Worm (Caenorhabditis elegans): ENCODE measurements around the gene tdp-1.
A peak's percentile ranks its signal among the peaks of the same experiment; 100 is the strongest.

Gene tdp-1

DNA sequence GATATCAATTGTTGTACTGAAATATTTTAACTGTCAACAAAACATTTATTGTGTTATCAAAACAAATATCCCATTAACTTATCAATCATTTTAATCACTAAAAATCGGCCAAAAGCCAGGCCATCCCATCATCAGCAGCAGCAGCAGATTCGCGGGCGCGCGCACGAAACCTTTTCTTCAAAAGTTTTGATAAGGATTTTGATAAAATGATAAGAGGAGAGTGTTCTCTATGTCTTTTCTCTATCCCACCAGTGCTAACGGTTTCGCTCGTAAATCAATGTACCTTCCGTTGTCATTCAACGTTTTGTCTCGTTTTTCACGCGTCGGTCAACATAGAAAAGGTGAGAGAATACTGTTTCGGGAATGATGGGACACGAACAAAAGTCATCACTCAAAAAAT, 30.5 kb downstream of the tdp-1 start:
- TF ChIP-seq snu-23 (GFP tag; optimal IDR thresholded peaks at IDR 0.05) (peak; percentile 11), unc-86 (tag; optimal IDR thresholded peaks at IDR 0.05) (no peak), nhr-71 (tag; optimal IDR thresholded peaks at IDR 0.05) (peak; percentile 34), lin-14 (GFP tag; optimal IDR thresholded peaks at IDR 0.05) (peak; percentile 42), elt-3 (tag; optimal IDR thresholded peaks at IDR 0.05) (peak; percentile 22 to 98 (median 56)), ces-1 (GFP tag; optimal IDR thresholded peaks at IDR 0.05) (no peak), nhr-85 (tag) (peak; percentile 85), nhr-19 (GFP tag; conservative IDR thresholded peaks at IDR 0.05) (0 out of 2 replicates have a peak, but pooled peaks have one; percentile 32), blmp-1 (tag; optimal IDR thresholded peaks at IDR 0.05) (peak; percentile 79), nhr-20 (tag; optimal IDR thresholded peaks at IDR 0.05) (peak; percentile 36)

DNA sequence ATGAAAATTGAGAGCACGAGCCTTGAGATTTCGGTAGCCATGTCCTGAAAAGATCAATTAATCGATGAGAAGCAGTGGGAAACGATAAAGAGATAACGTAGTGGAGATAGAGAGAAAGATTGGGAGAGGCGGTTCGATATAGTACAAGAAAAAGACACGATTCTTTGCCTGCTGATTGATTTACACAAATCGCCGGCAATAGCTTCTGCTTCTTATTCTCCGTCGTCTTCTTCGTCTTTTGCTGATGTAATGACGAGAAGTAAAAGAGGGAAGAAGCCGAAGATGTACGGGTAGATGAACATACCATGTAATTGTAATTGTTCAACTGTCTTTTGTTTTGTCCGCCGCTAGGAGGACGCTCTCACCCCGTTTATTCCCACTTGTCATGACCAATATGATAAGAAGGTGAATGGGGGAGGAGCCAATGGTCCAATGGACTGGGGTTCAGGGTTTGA, 31.6 kb downstream of the tdp-1 start, which contains the start of gene F37B12.1:
Gene F37B12.1, minus strand, starts transcription at position 51 of the 455 bp plus-strand sequence.
- TF ChIP-seq ceh-88 (GFP tag; IDR thresholded peaks at IDR 0.05): no peak
- TF ChIP-seq lin-35 (GFP tag; optimal IDR thresholded peaks at IDR 0.05): no peak
- TF ChIP-seq elt-3 (tag; optimal IDR thresholded peaks at IDR 0.05): peak in 1 of 6 experiments; percentile 14
- peak; percentile 7 for TF ChIP-seq blmp-1 (tag; optimal IDR thresholded peaks at IDR 0.05)

DNA sequence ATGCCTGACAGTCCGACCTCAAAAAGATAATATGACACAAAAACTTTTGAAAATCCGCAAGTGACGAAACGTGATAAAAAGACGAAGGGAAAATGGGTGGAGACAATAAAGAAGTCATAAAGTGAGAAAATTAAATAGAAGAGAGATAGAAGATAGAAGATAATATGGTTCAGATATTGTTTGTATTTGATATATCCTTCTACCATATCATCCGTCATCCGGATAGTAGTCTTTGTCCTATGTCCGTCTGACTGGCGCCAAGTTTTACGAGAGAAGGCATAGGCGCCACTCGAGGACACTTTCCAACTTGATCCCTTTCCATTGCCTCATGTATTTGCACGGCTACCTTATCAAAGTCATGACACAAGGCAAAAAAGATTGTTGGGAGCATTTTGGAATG, 34.3 kb downstream of the tdp-1 start:
- TF ChIP-seq tlp-1 (tag; optimal IDR thresholded peaks at IDR 0.05): no peak
- peak; percentile 65 for TF ChIP-seq lin-14 (GFP tag; optimal IDR thresholded peaks at IDR 0.05)
- TF ChIP-seq lsy-2 (tag; optimal IDR thresholded peaks at IDR 0.05): peak in 1 of 2 experiments; percentile 31
- TF ChIP-seq mdl-1 (tag; optimal IDR thresholded peaks at IDR 0.05): peak in 1 of 2 experiments; percentile 15
- TF ChIP-seq unc-86 (tag; optimal IDR thresholded peaks at IDR 0.05): no peak
- peak; percentile 45 for TF ChIP-seq grh-1 (GFP tag; IDR thresholded peaks at IDR 0.05)
- TF ChIP-seq hlh-4 (tag; optimal IDR thresholded peaks at IDR 0.05): no peak
- TF ChIP-seq nhr-90 (tag; optimal IDR thresholded peaks at IDR 0.05; ENCODE audit: poor library complexity): peak; percentile 41
- TF ChIP-seq nhr-20 (tag; optimal IDR thresholded peaks at IDR 0.05): peak; percentile 63
- peak in 4 of 6 experiments; percentile 55 to 94 (median 69) for TF ChIP-seq elt-3 (tag; optimal IDR thresholded peaks at IDR 0.05)
- peak; percentile 18 for TF ChIP-seq unc-130 (tag; optimal IDR thresholded peaks at IDR 0.05)
- TF ChIP-seq ces-1 (GFP tag; optimal IDR thresholded peaks at IDR 0.05): no peak
- TF ChIP-seq nhr-71 (tag; optimal IDR thresholded peaks at IDR 0.05): peak; percentile 61
- TF ChIP-seq snu-23 (GFP tag; optimal IDR thresholded peaks at IDR 0.05): peak; percentile 56
- no peak for TF ChIP-seq tbx-2 (tag; optimal IDR thresholded peaks at IDR 0.05)
- no peak; the same call in 1 of the 2 replicates for TF ChIP-seq nhr-19 (GFP tag; conservative IDR thresholded peaks at IDR 0.05)
- TF ChIP-seq nhr-85 (tag): peak; percentile 91
- peak; percentile 93 for TF ChIP-seq blmp-1 (tag; optimal IDR thresholded peaks at IDR 0.05)
- TF ChIP-seq ztf-4 (tag; optimal IDR thresholded peaks at IDR 0.05): no peak
- TF ChIP-seq zag-1 (tag; optimal IDR thresholded peaks at IDR 0.05): no peak

DNA sequence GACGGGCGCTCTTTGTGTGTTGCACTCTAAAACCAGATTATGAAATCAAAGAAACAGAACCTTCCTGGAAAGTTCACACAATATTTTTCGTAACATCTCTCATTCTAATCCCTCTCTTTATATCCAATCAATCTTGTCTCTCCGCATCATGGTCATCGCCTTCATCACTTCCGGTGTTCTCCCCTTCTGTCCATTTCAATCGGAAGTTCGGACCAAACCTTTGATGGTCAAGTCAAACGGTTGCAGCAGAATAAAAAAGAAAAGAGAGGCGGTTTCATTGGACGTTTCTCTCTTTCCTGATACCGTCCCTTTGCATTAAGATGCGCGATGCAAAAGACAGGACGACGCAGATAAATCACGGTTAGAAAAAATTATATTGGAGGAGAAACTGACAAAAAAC, 35.4 kb downstream of the tdp-1 start:
- TF ChIP-seq snpc-4 (tag; optimal IDR thresholded peaks at IDR 0.05): no peak
- TF ChIP-seq lin-39 (tag; optimal IDR thresholded peaks at IDR 0.05): no peak
- peak; percentile 37 for TF ChIP-seq lin-14 (GFP tag; optimal IDR thresholded peaks at IDR 0.05)
- no peak for TF ChIP-seq nhr-237 (tag; optimal IDR thresholded peaks at IDR 0.05)
- no peak for TF ChIP-seq sup-37 (GFP tag; optimal IDR thresholded peaks at IDR 0.05)
- no peak for TF ChIP-seq dsc-1 (tag; optimal IDR thresholded peaks at IDR 0.05)
- no peak for TF ChIP-seq Y116A8C.19 (tag; optimal IDR thresholded peaks at IDR 0.05; ENCODE audit: borderline replicate concordance)
- TF ChIP-seq grh-1 (GFP tag; IDR thresholded peaks at IDR 0.05): no peak
- TF ChIP-seq blmp-1 (tag; optimal IDR thresholded peaks at IDR 0.05): peak; percentile 86
- no peak for TF ChIP-seq nhr-20 (tag; optimal IDR thresholded peaks at IDR 0.05)
- no peak for TF ChIP-seq ztf-4 (tag; optimal IDR thresholded peaks at IDR 0.05)
- no peak for TF ChIP-seq dpl-1 (GFP tag; optimal IDR thresholded peaks at IDR 0.05)
- no peak for TF ChIP-seq lir-3 (tag; optimal IDR thresholded peaks at IDR 0.05; ENCODE audit: poor library complexity)
- TF ChIP-seq nhr-90 (tag; optimal IDR thresholded peaks at IDR 0.05; ENCODE audit: poor library complexity): no peak
- peak; percentile 2 for TF ChIP-seq mep-1 (tag; optimal IDR thresholded peaks at IDR 0.05)
- no peak for TF ChIP-seq nhr-71 (tag; optimal IDR thresholded peaks at IDR 0.05)
- TF ChIP-seq ceh-90 (tag; optimal IDR thresholded peaks at IDR 0.05): no peak
- no peak for TF ChIP-seq lin-35 (GFP tag; optimal IDR thresholded peaks at IDR 0.05)
- peak; percentile 52 for TF ChIP-seq nhr-85 (tag)
- no peak for TF ChIP-seq xbp-1 (tag; optimal IDR thresholded peaks at IDR 0.05)
- no peak for TF ChIP-seq nhr-76 (tag; optimal IDR thresholded peaks at IDR 0.05)
- no peak for TF ChIP-seq unc-86 (tag; optimal IDR thresholded peaks at IDR 0.05)
- TF ChIP-seq elt-3 (tag; optimal IDR thresholded peaks at IDR 0.05): peak in 1 of 6 experiments; percentile 12
- TF ChIP-seq lsy-2 (tag; optimal IDR thresholded peaks at IDR 0.05): no peak
- TF ChIP-seq mab-9 (GFP tag; IDR thresholded peaks at IDR 0.05): no peak
- TF ChIP-seq isw-1 (GFP tag; IDR thresholded peaks at IDR 0.05): no peak

Measured in whole organism, L1 larva.